Fruit fly (Drosophila melanogaster): Measurements from ENCODE around the gene mtTFB1.

Gene mtTFB1

DNA sequence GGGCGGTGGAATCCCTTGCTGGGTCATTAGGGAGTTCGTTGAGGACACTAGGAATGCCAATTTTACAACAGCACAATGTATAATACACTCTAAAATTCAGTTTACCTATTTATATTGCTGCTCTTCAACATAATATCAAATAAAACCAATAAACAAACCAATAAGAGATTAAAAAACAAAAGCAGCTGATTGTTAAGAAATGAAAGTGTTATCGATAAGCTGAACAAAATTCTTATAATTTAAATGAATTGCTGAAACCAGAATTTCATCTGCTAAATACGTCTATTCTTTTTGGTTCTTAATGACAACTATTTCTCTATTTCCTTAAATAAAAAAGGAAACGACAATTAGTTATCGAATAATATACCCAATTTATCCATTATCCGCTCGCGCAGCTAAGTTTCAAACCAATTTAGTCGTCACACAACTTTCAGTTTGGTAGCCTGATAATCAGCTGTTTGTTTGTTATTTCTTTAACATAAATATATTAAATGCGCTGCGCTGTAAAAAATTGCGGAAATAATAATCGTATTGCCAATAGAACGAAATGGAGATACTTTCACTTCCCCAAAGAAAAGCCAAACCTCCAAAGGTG lies 17.5 kb upstream of the mtTFB1 start, which contains the start of the genes Pldn and CG14135 (continued):
- peak; percentile 97 to 99 for TF ChIP-seq crp (GFP tag; optimal IDR thresholded peaks at IDR 0.05)
- no peak for TF ChIP-seq corto (GFP tag; optimal IDR thresholded peaks at IDR 0.05)
- peak; percentile 75 for TF ChIP-seq pita (GFP tag; optimal IDR thresholded peaks at IDR 0.05)
- peak; percentile 39 for TF ChIP-seq CG34376 (GFP tag; optimal IDR thresholded peaks at IDR 0.05)
- TF ChIP-seq bcd (GFP tag; optimal IDR thresholded peaks at IDR 0.05): peak; percentile 8
- TF ChIP-seq Vsx1 (GFP tag; optimal IDR thresholded peaks at IDR 0.05): peak; percentile 8
- peak; percentile 33 for TF ChIP-seq nmo (GFP tag; optimal IDR thresholded peaks at IDR 0.05)
- TF ChIP-seq CG8359 (GFP tag; optimal IDR thresholded peaks at IDR 0.05; ENCODE audit: borderline replicate concordance): no peak
- TF ChIP-seq tio (GFP tag; optimal IDR thresholded peaks at IDR 0.05): no peak
- TF ChIP-seq MBD-R2 (GFP tag; IDR thresholded peaks at IDR 0.05): peak; percentile 85
- TF ChIP-seq CG2889 (GFP tag; IDR thresholded peaks at IDR 0.05): no peak
- peak; percentile 26 for TF ChIP-seq Dp (GFP tag; optimal IDR thresholded peaks at IDR 0.05)

DNA sequence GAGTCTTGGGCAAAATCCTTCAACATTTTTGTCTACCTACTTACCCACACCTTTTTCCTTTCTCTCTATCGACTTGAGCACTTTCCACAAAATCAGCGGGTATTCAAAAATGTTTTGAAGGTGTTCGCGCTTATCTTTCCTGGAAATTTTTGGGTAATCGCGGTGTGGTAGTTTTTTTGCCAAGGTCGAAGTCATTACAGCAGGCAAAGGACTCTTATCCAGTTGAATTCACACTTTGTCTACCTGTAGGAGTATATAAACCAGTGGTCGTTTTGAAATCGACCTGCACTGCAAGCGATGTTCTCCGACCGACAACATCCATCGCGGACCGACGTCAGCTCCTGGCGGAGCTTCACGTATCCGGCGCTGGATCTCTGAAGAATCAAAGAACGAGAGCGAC lies 15.9 kb upstream of the mtTFB1 start:
- TF ChIP-seq tll (GFP tag; optimal IDR thresholded peaks at IDR 0.05): peak in 1 of 2 experiments; percentile 25
- TF ChIP-seq Dbx (GFP tag; IDR thresholded peaks at IDR 0.05): no peak
- no peak for TF ChIP-seq Dll (GFP tag; IDR thresholded peaks at IDR 0.05; ENCODE audit: partially characterized antibody)
- TF ChIP-seq pum (GFP tag; optimal IDR thresholded peaks at IDR 0.05): no peak
- no peak for TF ChIP-seq Xbp1 (GFP tag; optimal IDR thresholded peaks at IDR 0.05)
- TF ChIP-seq Jarid2 (GFP tag; optimal IDR thresholded peaks at IDR 0.05): no peak
- no peak for TF ChIP-seq Vsx1 (GFP tag; optimal IDR thresholded peaks at IDR 0.05)
- TF ChIP-seq chm (GFP tag; IDR thresholded peaks at IDR 0.05): 0 out of 2 replicates have a peak, but pooled peaks have one; percentile 28
- no peak for TF ChIP-seq ash1 (GFP tag; optimal IDR thresholded peaks at IDR 0.05)
- no peak for TF ChIP-seq Nf-YC (tag; optimal IDR thresholded peaks at IDR 0.05)
- TF ChIP-seq Lhr (GFP tag; optimal IDR thresholded peaks at IDR 0.05): no peak
- peak; percentile 11 for TF ChIP-seq Neu2 (GFP tag; optimal IDR thresholded peaks at IDR 0.05; ENCODE audit: borderline replicate concordance)
- TF ChIP-seq amos (GFP tag; IDR thresholded peaks at IDR 0.05; ENCODE audit: partially characterized antibody): 0 out of 2 replicates have a peak, but pooled peaks have one; percentile 31
- no peak for TF ChIP-seq E2f2 (GFP tag; IDR thresholded peaks at IDR 0.05)
- TF ChIP-seq zfh1 (GFP tag; IDR thresholded peaks at IDR 0.05): peak; percentile 8; the same call in 1 of the 3 replicates
- TF ChIP-seq CG10543 (GFP tag; optimal IDR thresholded peaks at IDR 0.05): no peak
- no peak for TF ChIP-seq CG14050 (GFP tag; IDR thresholded peaks at IDR 0.05)
- TF ChIP-seq CG14667 (GFP tag; IDR thresholded peaks at IDR 0.05): no peak
- TF ChIP-seq CG8924 (tag; optimal IDR thresholded peaks at IDR 0.05): no peak
- no peak for TF ChIP-seq zf30C (GFP tag; optimal IDR thresholded peaks at IDR 0.05)
- TF ChIP-seq CG6791 (GFP tag; IDR thresholded peaks at IDR 0.05; ENCODE audit: partially characterized antibody): 0 out of 3 replicates have a peak, but pooled peaks have one; percentile 45
- TF ChIP-seq pan (optimal IDR thresholded peaks at IDR 0.05): no peak
- no peak for TF ChIP-seq pan (GFP tag; optimal IDR thresholded peaks at IDR 0.05 in 1 of 2, IDR thresholded peaks at IDR 0.05 in 1 of 2)
- TF ChIP-seq Kr (GFP tag; optimal IDR thresholded peaks at IDR 0.05): no peak
- no peak for TF ChIP-seq nerfin-1 (tag; optimal IDR thresholded peaks at IDR 0.05)
- TF ChIP-seq zen (tag; optimal IDR thresholded peaks at IDR 0.05): peak; percentile 99
- no peak for TF ChIP-seq Ravus (GFP tag; IDR thresholded peaks at IDR 0.05)
- 0 out of 2 replicates have a peak, but pooled peaks have one; percentile 15 for TF ChIP-seq sob (GFP tag; IDR thresholded peaks at IDR 0.05)
- no peak for TF ChIP-seq CG10654 (GFP tag; optimal IDR thresholded peaks at IDR 0.05)
- no peak for TF ChIP-seq lola (GFP tag; optimal IDR thresholded peaks at IDR 0.05)
- TF ChIP-seq Ets65A (GFP tag): no peak
- no peak for TF ChIP-seq HLH3B (GFP tag; IDR thresholded peaks at IDR 0.05)
- TF ChIP-seq vnd (GFP tag; IDR thresholded peaks at IDR 0.05; ENCODE audit: partially characterized antibody): peak; percentile 11; the same call in 1 of the 3 replicates

All from whole organism, embryonic.